Worm (Caenorhabditis elegans) whole organism, young adult: ENCODE data around the gene C30G4.2.

Source experiments
- B0019.2 ChIP-seq: fragments of 200-800 bp; sonication (Bioruptor generic); conservative IDR thresholded peaks from 2 replicates; pipeline ENCODE4 v1.3.6; 2022; ENCODE audit warnings: missing genetic modification reagents, missing genetic modification characterization, missing compliant biosample characterization
- B0035.1 ChIP-seq: sonication (generic microtip); optimal IDR thresholded peaks from 2 replicates; lab custom pipeline; 2016; ENCODE audit warnings: missing genetic modification characterization, mild to moderate bottlenecking, missing compliant biosample characterization, missing genotype, missing genetic modification reagents
- B0261.1 ChIP-seq: sonication (generic microtip); optimal IDR thresholded peaks from 2 replicates; lab custom pipeline; 2016; ENCODE audit warnings: mild to moderate bottlenecking, missing genetic modification characterization, moderate library complexity, missing compliant biosample characterization
- C17E4.6 ChIP-seq: fragments of 200-800 bp; sonication (Bioruptor generic); IDR thresholded peaks from 2 replicates; pipeline ENCODE4 v1.3.6; 2022; ENCODE audit warnings: missing genetic modification reagents, missing genetic modification characterization, missing compliant biosample characterization
- F10E7.11 ChIP-seq: sonication (generic microtip); optimal IDR thresholded peaks from 2 replicates; lab custom pipeline; 2017; ENCODE audit warnings: mild to moderate bottlenecking, missing genetic modification characterization, moderate library complexity, missing compliant biosample characterization
- F22D6.2 ChIP-seq: sonication (generic microtip); optimal IDR thresholded peaks from 2 replicates; lab custom pipeline; 2016; ENCODE audit warnings: mild to moderate bottlenecking, missing genetic modification characterization, missing compliant biosample characterization
- F23B12.7 ChIP-seq: sonication (generic microtip); optimal IDR thresholded peaks from 2 replicates; lab custom pipeline; 2017; ENCODE audit warnings: missing genetic modification characterization, mild to moderate bottlenecking, missing compliant biosample characterization, antibody characterized with exemption, moderate library complexity; ENCODE audit not compliant: insufficient read depth
- F33H1.4 ChIP-seq: fragments of 200-800 bp; sonication (Bioruptor generic); IDR thresholded peaks from 2 replicates; pipeline ENCODE4 v1.3.6; 2022; ENCODE audit warnings: missing genetic modification reagents, missing genetic modification characterization, missing compliant biosample characterization
- F49E8.2 ChIP-seq: sonication (generic microtip); optimal IDR thresholded peaks from 3 replicates; lab custom pipeline; 2017; ENCODE audit warnings: missing genetic modification characterization, mild to moderate bottlenecking, missing compliant biosample characterization, antibody characterized with exemption, moderate library complexity; ENCODE audit not compliant: insufficient read depth
- F52B5.7 ChIP-seq: sonication (generic microtip); optimal IDR thresholded peaks from 2 replicates; lab custom pipeline; 2016; ENCODE audit warnings: mild to moderate bottlenecking, missing genetic modification characterization, missing compliant biosample characterization
- T26A5.8 ChIP-seq: sonication (generic microtip); optimal IDR thresholded peaks from 2 replicates; lab custom pipeline; 2016; ENCODE audit warnings: missing genetic modification characterization, missing compliant biosample characterization
- Y53F4B.3 ChIP-seq: fragments of 200-800 bp; sonication (Bioruptor generic); IDR thresholded peaks from 2 replicates; pipeline ENCODE4 v1.3.6; 2022; ENCODE audit warnings: missing genetic modification reagents, missing genetic modification characterization, missing compliant biosample characterization
- bed-2 ChIP-seq: fragments of 200-800 bp; sonication (Bioruptor generic); IDR thresholded peaks from 2 replicates; pipeline ENCODE4 v1.3.6; 2022; ENCODE audit warnings: missing genetic modification reagents, missing genetic modification characterization, missing compliant biosample characterization
- cebp-1 ChIP-seq, 2 experiments: fragments of 200-800 bp in 1 of 2; sonication (Bioruptor generic) in 1 of 2; sonication (generic microtip) in 1 of 2; IDR thresholded peaks in 1 of 2; optimal IDR thresholded peaks in 1 of 2; 2 replicates each; pipeline versions ENCODE4 v1.3.6 to Lab custom; 2017 to 2022; ENCODE audit warnings: missing compliant biosample characterization in 2 of 2, missing genetic modification characterization in 2 of 2, mild to moderate bottlenecking in 1 of 2, missing genetic modification reagents in 1 of 2, moderate library complexity in 1 of 2
- ceh-27 ChIP-seq: fragments of 200-800 bp; sonication (Bioruptor generic); optimal IDR thresholded peaks from 2 replicates; lab custom pipeline; 2018; ENCODE audit warnings: mild to moderate bottlenecking, missing genetic modification characterization, moderate library complexity, missing compliant biosample characterization
- ceh-79 ChIP-seq: sonication (generic microtip); optimal IDR thresholded peaks from 2 replicates; lab custom pipeline; 2017; ENCODE audit warnings: mild to moderate bottlenecking, missing genetic modification characterization, missing compliant biosample characterization
- ceh-91 ChIP-seq: fragments of 200-800 bp; sonication (Bioruptor generic); IDR thresholded peaks from 2 replicates; pipeline ENCODE4 v1.3.6; 2022; ENCODE audit warnings: missing genetic modification reagents, missing genetic modification characterization, missing compliant biosample characterization
- dpl-1 ChIP-seq: fragments of 150-350 bp; optimal IDR thresholded peaks from 2 replicates; lab custom pipeline; 2014; ENCODE audit warnings: missing biosample characterization, missing genetic modification reagents, missing genetic modification characterization
- efl-1 ChIP-seq: fragments of 150-350 bp; optimal IDR thresholded peaks from 2 replicates; lab custom pipeline; 2014; ENCODE audit warnings: missing biosample characterization, missing genetic modification reagents, missing genetic modification characterization
- egl-18 ChIP-seq: fragments of 200-800 bp; sonication (Bioruptor generic); IDR thresholded peaks from 2 replicates; pipeline ENCODE4 v1.3.6; 2022; ENCODE audit warnings: missing genetic modification reagents, missing genetic modification characterization, missing compliant biosample characterization
- ets-4 ChIP-seq: fragments of 200-800 bp; sonication (Bioruptor generic); optimal IDR thresholded peaks from 2 replicates; lab custom pipeline; 2018; ENCODE audit warnings: mild to moderate bottlenecking, missing genetic modification characterization, missing compliant biosample characterization
- fkh-3 ChIP-seq: sonication (generic microtip); optimal IDR thresholded peaks from 2 replicates; lab custom pipeline; 2016; ENCODE audit warnings: mild to moderate bottlenecking, missing genetic modification characterization, missing compliant biosample characterization
- him-1 ChIP-seq: sonication (generic microtip); optimal IDR thresholded peaks from 2 replicates; lab custom pipeline; 2016; ENCODE audit warnings: missing genotype, missing genetic modification reagents, missing genetic modification characterization, missing compliant biosample characterization
- hsf-1 ChIP-seq: fragments of 200-800 bp; sonication (Bioruptor generic); IDR thresholded peaks from 2 replicates; pipeline ENCODE4 v1.3.6; 2022; ENCODE audit warnings: missing genetic modification reagents, missing genetic modification characterization, missing compliant biosample characterization
- lin-35 ChIP-seq, 3 experiments: fragments of 150-350 bp in 2 of 3; sonication (generic microtip) in 1 of 3; optimal IDR thresholded peaks; 2 replicates each; lab custom pipeline; 2014 to 2018; ENCODE audit warnings: missing biosample characterization in 3 of 3, missing genetic modification characterization in 3 of 3, missing genetic modification reagents in 3 of 3
- lir-1 ChIP-seq: fragments of 200-800 bp; sonication (Bioruptor generic); conservative IDR thresholded peaks from 2 replicates; pipeline ENCODE4 v1.3.6; 2022; ENCODE audit warnings: missing genetic modification reagents, missing genetic modification characterization, missing compliant biosample characterization
- lsy-27 ChIP-seq: sonication (generic microtip); optimal IDR thresholded peaks from 2 replicates; lab custom pipeline; 2017; ENCODE audit warnings: missing genetic modification characterization, mild to moderate bottlenecking, missing compliant biosample characterization, antibody characterized with exemption, missing genotype, borderline replicate concordance; ENCODE audit not compliant: insufficient read depth
- madf-6 ChIP-seq: fragments of 200-800 bp; sonication (Bioruptor generic); IDR thresholded peaks from 2 replicates; pipeline ENCODE4 v1.3.6; 2022; ENCODE audit warnings: missing genetic modification reagents, missing genetic modification characterization, missing compliant biosample characterization
- madf-8 ChIP-seq: fragments of 200-800 bp; sonication (Bioruptor generic); conservative IDR thresholded peaks from 2 replicates; pipeline ENCODE4 v1.3.6; 2022; ENCODE audit warnings: missing genetic modification reagents, missing genetic modification characterization, missing compliant biosample characterization
- mxl-1 ChIP-seq: sonication (generic microtip); optimal IDR thresholded peaks from 2 replicates; lab custom pipeline; 2016; ENCODE audit warnings: missing genetic modification characterization, missing compliant biosample characterization
- nfya-1 ChIP-seq: sonication (generic microtip); optimal IDR thresholded peaks from 2 replicates; lab custom pipeline; 2017; ENCODE audit warnings: antibody characterized with exemption, missing compliant biosample characterization, missing genetic modification characterization, borderline replicate concordance; ENCODE audit not compliant: insufficient read depth
- nhr-179 ChIP-seq: sonication (generic microtip); optimal IDR thresholded peaks from 2 replicates; lab custom pipeline; 2016; ENCODE audit warnings: mild to moderate bottlenecking, missing genetic modification characterization, missing compliant biosample characterization
- nhr-27 ChIP-seq: fragments of 200-800 bp; sonication (Bioruptor generic); optimal IDR thresholded peaks from 2 replicates; lab custom pipeline; 2018; ENCODE audit warnings: mild to moderate bottlenecking, missing genetic modification characterization, moderate library complexity, missing compliant biosample characterization
- pbrm-1 ChIP-seq: fragments of 200-800 bp; sonication (Bioruptor generic); IDR thresholded peaks from 2 replicates; pipeline ENCODE4 v1.3.6; 2022; ENCODE audit warnings: missing genetic modification reagents, missing genetic modification characterization, missing compliant biosample characterization
- pha-4 ChIP-seq: fragments of 150-350 bp; sonication (generic microtip); optimal IDR thresholded peaks from 2 replicates; lab custom pipeline; 2014; ENCODE audit warnings: missing biosample characterization, missing genetic modification reagents, missing genetic modification characterization
- rec-8 ChIP-seq, 2 experiments: sonication (generic microtip); optimal IDR thresholded peaks; 2 replicates each; lab custom pipeline; 2016; ENCODE audit warnings: mild to moderate bottlenecking in 2 of 2, missing genetic modification characterization in 2 of 2, missing genetic modification reagents in 2 of 2, missing genotype in 2 of 2, missing biosample characterization in 1 of 2, missing compliant biosample characterization in 1 of 2, moderate library complexity in 1 of 2
- rpc-1 ChIP-seq, 2 experiments: fragments of 150-350 bp in 1 of 2; sonication (generic microtip) in 1 of 2; optimal IDR thresholded peaks; 2 replicates each; lab custom pipeline; 2014 to 2018; ENCODE audit warnings: missing biosample characterization in 1 of 2, missing genetic modification characterization in 1 of 2, missing genetic modification reagents in 1 of 2, missing genotype in 1 of 2
- sdz-38 ChIP-seq: sonication (generic microtip); optimal IDR thresholded peaks from 2 replicates; lab custom pipeline; 2016; ENCODE audit warnings: missing genotype, missing genetic modification characterization, missing compliant biosample characterization
- snpc-4 ChIP-seq, 5 experiments: fragments of 150-350 bp in 1 of 5; sonication (generic microtip) in 4 of 5; optimal IDR thresholded peaks; 2 replicates each; lab custom pipeline; 2014 to 2018; ENCODE audit warnings: missing genetic modification characterization in 5 of 5, missing biosample characterization in 3 of 5, antibody characterized with exemption in 2 of 5, mild to moderate bottlenecking in 2 of 5, missing compliant biosample characterization in 2 of 5, missing genotype in 2 of 5, moderate library complexity in 2 of 5, missing genetic modification reagents in 1 of 5
- somi-1 ChIP-seq: fragments of 200-800 bp; sonication (Bioruptor generic); optimal IDR thresholded peaks from 2 replicates; lab custom pipeline; 2018; ENCODE audit warnings: mild to moderate bottlenecking, missing genetic modification characterization, missing compliant biosample characterization
- zfh-2 ChIP-seq: fragments of 200-800 bp; sonication (Bioruptor generic); conservative IDR thresholded peaks from 2 replicates; pipeline ENCODE4 v1.3.6; 2022; ENCODE audit warnings: missing genetic modification reagents, missing genetic modification characterization, missing compliant biosample characterization

Gene C30G4.2

ce11 chrX:17055481-17055835 is 10.0 kb upstream of the C30G4.2 start, which contains the start of gene gcy-11:
Gene gcy-11 (minus strand): TSS chrX:17055581.
- TF ChIP-seq B0035.1 = no peak
- TF ChIP-seq madf-8 (GFP tag; lab: Robert Waterston, UW) = no peak
- no peak for TF ChIP-seq him-1 (tag; lab: Kevin White, UChicago)
- TF ChIP-seq rec-8 (tag; optimal IDR thresholded peaks at IDR 0.05; lab: Kevin White, UChicago) = no peak
- no peak for TF ChIP-seq pha-4 (tag; lab: Kevin White, UChicago)
- TF ChIP-seq nhr-27 (tag; lab: Kevin White, UChicago) = no peak
- no peak for TF ChIP-seq F33H1.4
- TF ChIP-seq lsy-27 (tag; lab: Kevin White, UChicago) = no peak
- TF ChIP-seq bed-2 (GFP tag; lab: Robert Waterston, UW) = no peak
- no peak for TF ChIP-seq lin-35 (GFP tag; optimal IDR thresholded peaks at IDR 0.05; lab: Kevin White, UChicago)
- TF ChIP-seq fkh-3 (tag; lab: Kevin White, UChicago) = no peak
- no peak for TF ChIP-seq pbrm-1
- no peak for TF ChIP-seq mxl-1 (tag; lab: Kevin White, UChicago)
- no peak for TF ChIP-seq lir-1 (GFP tag; lab: Robert Waterston, UW)
- no peak for TF ChIP-seq sdz-38 (tag; lab: Kevin White, UChicago)
- TF ChIP-seq, all 124 proteins: peak for 0

- peak; percentile 22 for TF ChIP-seq efl-1 (GFP tag; lab: Kevin White, UChicago)
- TF ChIP-seq somi-1 (GFP tag; lab: Kevin White, UChicago) = no peak
- TF ChIP-seq madf-6 (GFP tag; lab: Robert Waterston, UW) = 0 out of 2 replicates have a peak, but pooled peaks have one; percentile 17
- no peak for TF ChIP-seq F23B12.7 (tag; lab: Kevin White, UChicago)
- TF ChIP-seq cebp-1 (GFP tag; IDR thresholded peaks at IDR 0.05; lab: Robert Waterston, UW) = no peak
- TF ChIP-seq cebp-1 (tag; optimal IDR thresholded peaks at IDR 0.05; lab: Kevin White, UChicago) = no peak
- TF ChIP-seq F22D6.2 (tag; lab: Kevin White, UChicago) = no peak
- no peak for TF ChIP-seq B0261.1
- no peak for TF ChIP-seq nfya-1 (tag; lab: Kevin White, UChicago)
Measured at ce11 chrX:17054121-17054520, 8.7 kb upstream of the C30G4.2 start.

- TF ChIP-seq dpl-1 (GFP tag; lab: Kevin White, UChicago) = no peak
- TF ChIP-seq ets-4 = no peak
- no peak for TF ChIP-seq F49E8.2 (tag; lab: Kevin White, UChicago)
- no peak for TF ChIP-seq Y53F4B.3 (GFP tag; lab: Robert Waterston, UW)
- no peak for TF ChIP-seq pbrm-1
- no peak for TF ChIP-seq F52B5.7 (tag; lab: Kevin White, UChicago)
- TF ChIP-seq snpc-4 (GFP tag; optimal IDR thresholded peaks at IDR 0.05; lab: Kevin White, UChicago) = no peak
- no peak for TF ChIP-seq snpc-4 (tag; optimal IDR thresholded peaks at IDR 0.05; lab: Kevin White, UChicago)
- no peak for TF ChIP-seq egl-18
- no peak for TF ChIP-seq hsf-1 (GFP tag; lab: Robert Waterston, UW)
- TF ChIP-seq efl-1 (GFP tag; lab: Kevin White, UChicago) = no peak
- TF ChIP-seq C17E4.6 (GFP tag; lab: Robert Waterston, UW) = no peak
- TF ChIP-seq T26A5.8 = no peak
- no peak for TF ChIP-seq ceh-27 (GFP tag; lab: Kevin White, UChicago)
- no peak for TF ChIP-seq B0019.2 (GFP tag; lab: Robert Waterston, UW)
- no peak for TF ChIP-seq rpc-1 (optimal IDR thresholded peaks at IDR 0.05; lab: Kevin White, UChicago)
- no peak for TF ChIP-seq rpc-1 (tag; optimal IDR thresholded peaks at IDR 0.05; lab: Kevin White, UChicago)
- TF ChIP-seq F10E7.11 (tag; lab: Kevin White, UChicago) = no peak
- no peak for TF ChIP-seq nhr-179 (tag; lab: Kevin White, UChicago)
- TF ChIP-seq ceh-79 = no peak
- TF ChIP-seq ceh-91 (GFP tag; lab: Robert Waterston, UW) = no peak
- no peak for TF ChIP-seq zfh-2 (GFP tag; lab: Robert Waterston, UW)
Measured at ce11 chrX:17042946-17043345, 2.5 kb downstream of the C30G4.2 start, which contains the start of gene F35B3.7. Gene F35B3.7 (minus strand): TSS chrX:17043078.
